Fruit fly (Drosophila melanogaster) whole organism, pupa: ENCODE measurements around the gene Mrgn1.
A peak's percentile ranks its signal among the peaks of the same experiment; 100 is the strongest.

Experiments
- CG12605 ChIP-seq: fragments of 200-800 bp; sonication (Bioruptor generic); IDR thresholded peaks from 2 replicates; pipeline ENCODE4 v1.3.6; 2022; ENCODE audit warnings: missing biosample characterization, missing genetic modification characterization
- CG14655 ChIP-seq: fragments of 200-800 bp; sonication (Bioruptor generic); optimal IDR thresholded peaks from 3 replicates; lab custom pipeline; 2017; ENCODE audit warnings: mild to moderate bottlenecking, missing biosample characterization, missing genetic modification reagents, missing genetic modification characterization
- CG32121 ChIP-seq: fragments of 200-800 bp; sonication (Bioruptor generic); IDR thresholded peaks from 2 replicates; pipeline ENCODE4 v1.3.6; 2022; ENCODE audit warnings: missing biosample characterization, missing genetic modification characterization
- CG34367 ChIP-seq: fragments of 200-800 bp; sonication (Bioruptor generic); optimal IDR thresholded peaks from 2 replicates; lab custom pipeline; 2018; ENCODE audit warnings: missing biosample characterization, mild to moderate bottlenecking, missing genetic modification characterization
- CG4496 ChIP-seq: fragments of 200-800 bp; sonication (Bioruptor generic); IDR thresholded peaks from 3 replicates; pipeline ENCODE4 v1.3.6; 2022; ENCODE audit warnings: missing biosample characterization, missing genetic modification characterization
- CG8159 ChIP-seq: fragments of 200-800 bp; sonication (Bioruptor generic); optimal IDR thresholded peaks from 3 replicates; lab custom pipeline; 2018; ENCODE audit warnings: missing biosample characterization, mild to moderate bottlenecking, missing genetic modification characterization, moderate library complexity
- CG9948 ChIP-seq: fragments of 200-800 bp; sonication (Bioruptor generic); optimal IDR thresholded peaks from 2 replicates; lab custom pipeline; 2018; ENCODE audit warnings: missing biosample characterization, mild to moderate bottlenecking, missing genetic modification characterization, moderate library complexity
- D1 ChIP-seq: fragments of 200-800 bp; sonication (Bioruptor generic); optimal IDR thresholded peaks from 2 replicates; lab custom pipeline; 2018; ENCODE audit warnings: missing biosample characterization, mild to moderate bottlenecking, missing genetic modification characterization, moderate library complexity
- EcR ChIP-seq: fragments of 200-800 bp; sonication (Bioruptor generic); optimal IDR thresholded peaks from 3 replicates; lab custom pipeline; 2019; ENCODE audit warnings: missing biosample characterization, missing genetic modification characterization, mild to moderate bottlenecking, moderate library complexity, missing genetic modification reagents
- Ets98B ChIP-seq: fragments of 200-800 bp; sonication (Bioruptor generic); IDR thresholded peaks from 2 replicates; pipeline ENCODE4 v1.3.6; 2022; ENCODE audit warnings: missing biosample characterization, missing genetic modification characterization
- Pif1B ChIP-seq: fragments of 200-800 bp; sonication (Bioruptor generic); optimal IDR thresholded peaks from 3 replicates; lab custom pipeline; 2016; ENCODE audit warnings: missing biosample characterization, missing genetic modification characterization
- fd96Ca ChIP-seq: fragments of 200-800 bp; sonication (Bioruptor generic); IDR thresholded peaks from 3 replicates; pipeline ENCODE4 v1.3.6; 2022; ENCODE audit warnings: missing biosample characterization, missing genetic modification characterization
- rn ChIP-seq: fragments of 200-800 bp; sonication (Bioruptor generic); IDR thresholded peaks from 2 replicates; pipeline ENCODE4 v1.3.6; 2022; ENCODE audit warnings: missing biosample characterization, missing genetic modification characterization

dm6 chrX:13749873-13750241 lies 28.1 kb upstream of the Mrgn1 start:
- no peak for TF ChIP-seq CG34367 (tag; lab: Kevin White, UChicago)
- TF ChIP-seq CG4496 (GFP tag; lab: Robert Waterston, UW): no peak
- no peak for TF ChIP-seq CG14655 (GFP tag; lab: Kevin White, UChicago)
- TF ChIP-seq fd96Ca: no peak
- TF ChIP-seq Pif1B (GFP tag; lab: Kevin White, UChicago): no peak
- TF ChIP-seq CG32121 (GFP tag; lab: Robert Waterston, UW): no peak
- no peak for TF ChIP-seq CG9948 (tag; lab: Kevin White, UChicago)
- no peak for TF ChIP-seq rn
- TF ChIP-seq EcR (GFP tag; lab: Kevin White, UChicago): no peak
- TF ChIP-seq CG12605 (GFP tag; lab: Robert Waterston, UW): no peak
- TF ChIP-seq Ets98B (GFP tag; lab: Robert Waterston, UW): 0 out of 2 replicates have a peak, but pooled peaks have one; percentile 18
- no peak for TF ChIP-seq D1 (tag; lab: Kevin White, UChicago)
- TF ChIP-seq CG8159 (tag; lab: Kevin White, UChicago): no peak
